Fruit fly (Drosophila melanogaster) S2 (cell line): ENCODE data around the gene CG5107.

ENCODE experiments used
- CG8478 ChIP-seq: fragments of >200 bp; optimal IDR thresholded peaks from 2 replicates; lab custom pipeline; 2018
- CTCF ChIP-seq, 2 experiments: fragments of >200 bp; optimal IDR thresholded peaks; 2 replicates each; lab custom pipeline; 2018

DNA sequence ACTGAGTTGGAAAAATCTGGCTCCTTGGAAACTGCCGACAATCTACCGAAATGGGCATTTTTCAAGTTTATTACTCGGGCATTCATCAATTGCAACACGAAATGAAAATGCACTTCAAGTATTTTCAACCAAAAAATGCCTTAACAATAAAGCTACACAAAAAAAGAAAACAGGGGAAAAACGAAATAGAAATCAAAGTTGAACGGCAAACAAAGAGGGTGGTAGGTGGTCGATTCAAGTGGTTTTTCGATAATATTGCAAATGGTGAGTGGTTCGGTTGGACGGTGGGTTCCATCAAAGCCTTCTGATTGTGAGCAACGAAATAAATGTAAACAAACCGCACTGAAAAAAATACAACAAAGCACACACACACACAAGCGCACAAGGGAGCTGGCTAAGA, 38.8 kb upstream of the CG5107 start:
- TF ChIP-seq CTCF (optimal IDR thresholded peaks at IDR 0.05; lab: Kevin White, UChicago) (no peak), CG8478 (lab: Kevin White, UChicago) (no peak)
